Worm (Caenorhabditis elegans) whole organism, late embryonic: ENCODE measurements around the gene F58E2.5.
"Not testable (repeated sequence)": the region's sequence is repeated elsewhere in the genome, so short reads cannot be mapped to it uniquely, and the experiment has no call there.

Source experiments
- C08G9.2 ChIP-seq: sonication (generic microtip); optimal IDR thresholded peaks from 2 replicates; lab custom pipeline; 2016; ENCODE audit warnings: mild to moderate bottlenecking, missing genetic modification characterization, moderate library complexity, missing compliant biosample characterization
- K02D7.2 ChIP-seq: sonication (generic microtip); optimal IDR thresholded peaks from 2 replicates; lab custom pipeline; 2017; ENCODE audit warnings: mild to moderate bottlenecking, missing genetic modification characterization, missing compliant biosample characterization
- K09A11.1 ChIP-seq: sonication (generic microtip); optimal IDR thresholded peaks from 2 replicates; lab custom pipeline; 2017; ENCODE audit warnings: antibody characterized with exemption, mild to moderate bottlenecking, missing genetic modification characterization, missing compliant biosample characterization; ENCODE audit not compliant: insufficient read depth
- T23F11.4 ChIP-seq: fragments of 200-800 bp; sonication (Bioruptor generic); optimal IDR thresholded peaks from 2 replicates; lab custom pipeline; 2018; ENCODE audit warnings: mild to moderate bottlenecking, missing genetic modification characterization, missing compliant biosample characterization
- ceh-14 ChIP-seq: sonication (generic microtip); optimal IDR thresholded peaks from 2 replicates; lab custom pipeline; 2016; ENCODE audit warnings: missing genotype, missing genetic modification characterization, missing compliant biosample characterization
- ceh-18 ChIP-seq: sonication (generic microtip); optimal IDR thresholded peaks from 2 replicates; lab custom pipeline; 2016; ENCODE audit warnings: missing genetic modification characterization, missing compliant biosample characterization
- ceh-30 ChIP-seq: fragments of 150-350 bp; optimal IDR thresholded peaks from 2 replicates; lab custom pipeline; 2014; ENCODE audit warnings: missing biosample characterization, missing genetic modification characterization
- ceh-34 ChIP-seq: sonication (generic microtip); optimal IDR thresholded peaks from 2 replicates; lab custom pipeline; 2016; ENCODE audit warnings: mild to moderate bottlenecking, missing genetic modification characterization, missing compliant biosample characterization
- ceh-45 ChIP-seq: fragments of 200-800 bp; sonication (Bioruptor generic); IDR thresholded peaks from 2 replicates; pipeline ENCODE4 v1.3.6; 2022; ENCODE audit warnings: missing genetic modification reagents, missing genetic modification characterization, missing compliant biosample characterization
- ceh-48 ChIP-seq: sonication (generic microtip); optimal IDR thresholded peaks from 2 replicates; lab custom pipeline; 2016; ENCODE audit warnings: missing genetic modification characterization, inconsistent platforms, missing compliant biosample characterization
- ceh-9 ChIP-seq: sonication (generic microtip); optimal IDR thresholded peaks from 2 replicates; lab custom pipeline; 2016; ENCODE audit warnings: mild to moderate bottlenecking, missing genetic modification characterization, inconsistent platforms, missing compliant biosample characterization
- dmd-4 ChIP-seq: sonication (generic microtip); optimal IDR thresholded peaks from 2 replicates; lab custom pipeline; 2016; ENCODE audit warnings: borderline replicate concordance, missing genetic modification characterization, missing compliant biosample characterization
- elt-2 ChIP-seq: sonication (generic microtip); optimal IDR thresholded peaks from 2 replicates; lab custom pipeline; 2016; ENCODE audit warnings: missing genetic modification reagents, missing genetic modification characterization, missing compliant biosample characterization
- elt-4 ChIP-seq: sonication (generic microtip); optimal IDR thresholded peaks from 2 replicates; lab custom pipeline; 2016; ENCODE audit warnings: missing genetic modification characterization, missing compliant biosample characterization
- eyg-1 ChIP-seq: sonication (generic microtip); optimal IDR thresholded peaks from 2 replicates; lab custom pipeline; 2016; ENCODE audit warnings: missing genotype, missing genetic modification characterization, missing compliant biosample characterization
- fax-1 ChIP-seq: sonication (generic microtip); optimal IDR thresholded peaks from 2 replicates; lab custom pipeline; 2016; ENCODE audit warnings: missing genotype, missing genetic modification characterization, missing compliant biosample characterization
- fkh-10 ChIP-seq: fragments of 150-350 bp; optimal IDR thresholded peaks from 2 replicates; lab custom pipeline; 2014; ENCODE audit warnings: missing biosample characterization, missing genetic modification reagents, missing genetic modification characterization
- gmeb-2 ChIP-seq: sonication (generic microtip); optimal IDR thresholded peaks from 2 replicates; lab custom pipeline; 2016; ENCODE audit warnings: missing genetic modification characterization, inconsistent platforms, missing compliant biosample characterization
- hlh-15 ChIP-seq: sonication (generic microtip); optimal IDR thresholded peaks from 2 replicates; lab custom pipeline; 2016; ENCODE audit warnings: missing genetic modification characterization, missing compliant biosample characterization
- hlh-6 ChIP-seq: sonication (generic microtip); optimal IDR thresholded peaks from 2 replicates; lab custom pipeline; 2016; ENCODE audit warnings: missing genotype, missing genetic modification characterization, missing compliant biosample characterization
- hlh-8 ChIP-seq: sonication (generic microtip); optimal IDR thresholded peaks from 2 replicates; lab custom pipeline; 2016; ENCODE audit warnings: missing genotype, missing genetic modification characterization, missing compliant biosample characterization
- lim-6 ChIP-seq: sonication (generic microtip); optimal IDR thresholded peaks from 2 replicates; lab custom pipeline; 2016; ENCODE audit warnings: missing genetic modification characterization, missing compliant biosample characterization
- lin-11 ChIP-seq: fragments of 200-800 bp; sonication (Bioruptor generic); optimal IDR thresholded peaks from 2 replicates; lab custom pipeline; 2018; ENCODE audit warnings: mild to moderate bottlenecking, missing genetic modification characterization, missing compliant biosample characterization
- mec-3 ChIP-seq: sonication (generic microtip); optimal IDR thresholded peaks from 2 replicates; lab custom pipeline; 2016; ENCODE audit warnings: borderline replicate concordance, missing genetic modification characterization, missing compliant biosample characterization
- nhr-11 ChIP-seq: fragments of 150-350 bp; optimal IDR thresholded peaks from 2 replicates; lab custom pipeline; 2014; ENCODE audit warnings: missing biosample characterization, missing genetic modification characterization
- pag-3 ChIP-seq: sonication (generic microtip); optimal IDR thresholded peaks from 2 replicates; lab custom pipeline; 2016; ENCODE audit warnings: missing compliant biosample characterization, missing genetic modification characterization, borderline replicate concordance
- pat-9 ChIP-seq: fragments of 200-800 bp; sonication (Bioruptor generic); optimal IDR thresholded peaks from 2 replicates; lab custom pipeline; 2018; ENCODE audit warnings: mild to moderate bottlenecking, missing genetic modification characterization, moderate library complexity, missing compliant biosample characterization
- pax-1 ChIP-seq: fragments of 150-350 bp; optimal IDR thresholded peaks from 2 replicates; lab custom pipeline; 2014; ENCODE audit warnings: missing biosample characterization, missing genetic modification characterization
- pha-2 ChIP-seq: sonication (generic microtip); optimal IDR thresholded peaks from 2 replicates; lab custom pipeline; 2017; ENCODE audit warnings: mild to moderate bottlenecking, missing genetic modification characterization, missing compliant biosample characterization
- pha-4 ChIP-seq: fragments of 150-350 bp; optimal IDR thresholded peaks from 2 replicates; lab custom pipeline; 2018; ENCODE audit warnings: missing biosample characterization, missing genetic modification reagents, missing genetic modification characterization
- rnt-1 ChIP-seq: sonication (generic microtip); optimal IDR thresholded peaks from 2 replicates; lab custom pipeline; 2016; ENCODE audit warnings: missing genetic modification characterization, missing compliant biosample characterization
- sdc-2 ChIP-seq: sonication (generic microtip); optimal IDR thresholded peaks from 2 replicates; lab custom pipeline; 2016; ENCODE audit warnings: missing genotype, missing genetic modification characterization, missing compliant biosample characterization
- sox-2 ChIP-seq: fragments of 200-800 bp; sonication (Bioruptor generic); IDR thresholded peaks from 2 replicates; pipeline ENCODE4 v1.3.6; 2022; ENCODE audit warnings: missing genetic modification reagents, missing genetic modification characterization, missing compliant biosample characterization
- tbx-2 ChIP-seq: sonication (generic microtip); optimal IDR thresholded peaks from 2 replicates; lab custom pipeline; 2016; ENCODE audit warnings: missing genetic modification characterization, missing compliant biosample characterization
- tbx-7 ChIP-seq: sonication (generic microtip); optimal IDR thresholded peaks from 2 replicates; lab custom pipeline; 2016; ENCODE audit warnings: missing genotype, missing genetic modification characterization, missing compliant biosample characterization
- zip-5 ChIP-seq: sonication (generic microtip); optimal IDR thresholded peaks from 2 replicates; lab custom pipeline; 2016; ENCODE audit warnings: missing genetic modification characterization, missing compliant biosample characterization
- ztf-16 ChIP-seq: sonication (generic microtip); optimal IDR thresholded peaks from 2 replicates; lab custom pipeline; 2017; ENCODE audit warnings: missing genetic modification characterization, missing compliant biosample characterization

Gene F58E2.5

ce11 chrIV:3433387-3433786, 11.3 kb upstream of the F58E2.5 start, which contains the start of gene C04C3.7:
TSS of gene C04C3.7 (minus strand) at chrIV:3433487.
- not testable (repeated sequence) for TF ChIP-seq fax-1 (tag; lab: Kevin White, UChicago); dmd-4; hlh-6

ce11 chrIV:3436021-3436420, 8.7 kb upstream of the F58E2.5 start, which contains the start of gene srz-32:
TSS of gene srz-32 (plus strand) at chrIV:3436321.
- no peak for TF ChIP-seq sox-2 (GFP tag; lab: Robert Waterston, UW)
- no peak for TF ChIP-seq T23F11.4
- TF ChIP-seq pax-1 (tag; lab: Kevin White, UChicago): no peak
- TF ChIP-seq lin-11 (tag; lab: Kevin White, UChicago): no peak
- no peak for TF ChIP-seq K09A11.1 (tag; lab: Kevin White, UChicago)
- no peak for TF ChIP-seq K02D7.2
- no peak for TF ChIP-seq pha-2
- no peak for TF ChIP-seq tbx-7 (tag; lab: Kevin White, UChicago)
- no peak for TF ChIP-seq pha-4
- no peak for TF ChIP-seq fkh-10
- no peak for TF ChIP-seq ceh-30 (tag; lab: Kevin White, UChicago)

- TF ChIP-seq sdc-2 (no peak), pag-3 (tag; lab: Kevin White, UChicago) (no peak), mec-3 (tag; lab: Kevin White, UChicago) (no peak)
Observed at ce11 chrIV:3438022-3438421, 6.7 kb upstream of the F58E2.5 start, which contains the start of gene grd-13. TSS of gene grd-13 (plus strand) at chrIV:3438312.

- TF ChIP-seq hlh-8 (tag; lab: Kevin White, UChicago) (no peak), lim-6 (tag; lab: Kevin White, UChicago) (no peak), ceh-18 (tag; lab: Kevin White, UChicago) (no peak), gmeb-2 (tag; lab: Kevin White, UChicago) (no peak)
- TF ChIP-seq, all 69 proteins: peak for 0
Observed at ce11 chrIV:3439354-3439753, 5.4 kb upstream of the F58E2.5 start, which contains the start of gene grd-3. TSS of gene grd-3 (plus strand) at chrIV:3439655.

- TF ChIP-seq zip-5 (tag; lab: Kevin White, UChicago) (no peak), ztf-16 (tag; lab: Kevin White, UChicago) (no peak), pat-9 (tag; lab: Kevin White, UChicago) (no peak), tbx-2 (tag; lab: Kevin White, UChicago) (no peak), ceh-34 (tag; lab: Kevin White, UChicago) (no peak), hlh-15 (tag; lab: Kevin White, UChicago) (no peak), tbx-7 (tag; lab: Kevin White, UChicago) (no peak), nhr-11 (tag; lab: Kevin White, UChicago) (no peak), C08G9.2 (tag; lab: Kevin White, UChicago) (no peak), rnt-1 (tag; lab: Kevin White, UChicago) (no peak), pha-4 (no peak), gmeb-2 (tag; lab: Kevin White, UChicago) (no peak), dmd-4 (no peak), ceh-14 (tag; lab: Kevin White, UChicago) (no peak), ceh-9 (no peak), elt-4 (tag; lab: Kevin White, UChicago) (no peak)
- TF ChIP-seq, all 69 proteins: peak for 0
Observed at ce11 chrIV:3440848-3441247, 3.9 kb upstream of the F58E2.5 start, which contains the start of gene grd-10. TSS of gene grd-10 (plus strand) at chrIV:3441055.

ce11 chrIV:3442513-3442912, 2.2 kb upstream of the F58E2.5 start:
- TF ChIP-seq elt-2 (tag; lab: Kevin White, UChicago) (no peak), ceh-34 (tag; lab: Kevin White, UChicago) (no peak), ceh-45 (GFP tag; lab: Robert Waterston, UW) (no peak), lim-6 (tag; lab: Kevin White, UChicago) (no peak), ceh-48 (no peak), eyg-1 (tag; lab: Kevin White, UChicago) (no peak)
